Worm (Caenorhabditis elegans): Measurements from ENCODE around the gene F13B12.3.

DNA sequence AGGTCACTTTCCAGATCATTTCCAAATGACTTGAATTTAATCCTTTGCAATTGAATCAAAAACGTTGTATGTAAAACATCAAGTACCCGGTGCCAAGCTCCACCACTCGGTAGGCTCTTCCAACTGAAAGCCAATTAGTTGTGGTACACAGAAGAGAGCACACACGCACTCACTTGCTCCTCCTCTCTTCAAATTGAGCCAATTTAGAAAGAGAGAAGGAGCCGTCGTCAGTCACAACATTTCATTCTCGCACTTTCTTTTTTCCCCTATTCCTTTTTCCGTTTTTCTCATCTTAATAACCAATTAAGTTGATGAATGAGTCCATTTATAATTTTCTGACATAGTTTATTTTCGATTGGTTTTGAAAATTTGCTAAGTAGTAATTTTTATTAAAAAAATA, 40.7 kb upstream of the F13B12.3 start:
- TF ChIP-seq pha-4 (GFP tag; IDR thresholded peaks at IDR 0.05) (no peak), pha-4 (tag; optimal IDR thresholded peaks at IDR 0.05) (no peak), nhr-76 (tag; optimal IDR thresholded peaks at IDR 0.05) (no peak), duxl-1 (tag; optimal IDR thresholded peaks at IDR 0.05; ENCODE audit: poor library complexity) (no peak), lin-1 (GFP tag; IDR thresholded peaks at IDR 0.05) (no peak)
